Worm (Caenorhabditis elegans) whole organism, young adult: ENCODE measurements around the gene Y53F4B.51.

Experiments used
- B0019.2 ChIP-seq: fragments of 200-800 bp; sonication (Bioruptor generic); conservative IDR thresholded peaks from 2 replicates; pipeline ENCODE4 v1.3.6; 2022; ENCODE audit warnings: missing genetic modification reagents, missing genetic modification characterization, missing compliant biosample characterization
- C06A6.2 ChIP-seq: fragments of 200-800 bp; sonication (Bioruptor generic); conservative IDR thresholded peaks from 2 replicates; pipeline ENCODE4 v1.3.6; 2022; ENCODE audit warnings: missing genetic modification characterization, missing compliant biosample characterization
- D2030.7 ChIP-seq: fragments of 200-800 bp; sonication (Bioruptor generic); IDR thresholded peaks from 2 replicates; pipeline ENCODE4 v1.3.6; 2022; ENCODE audit warnings: missing genetic modification reagents, missing genetic modification characterization, missing compliant biosample characterization
- F22D6.2 ChIP-seq: sonication (generic microtip); optimal IDR thresholded peaks from 2 replicates; lab custom pipeline; 2016; ENCODE audit warnings: mild to moderate bottlenecking, missing genetic modification characterization, missing compliant biosample characterization
- F37B4.10 ChIP-seq: fragments of 200-800 bp; sonication (Bioruptor generic); IDR thresholded peaks from 2 replicates; pipeline ENCODE4 v1.3.6; 2022; ENCODE audit warnings: missing genetic modification characterization, missing compliant biosample characterization
- F55B11.4 ChIP-seq: sonication (generic microtip); optimal IDR thresholded peaks from 2 replicates; lab custom pipeline; 2016; ENCODE audit warnings: missing compliant biosample characterization, missing genetic modification characterization, borderline replicate concordance; ENCODE audit not compliant: insufficient read depth
- Y53G8AR.9 ChIP-seq: fragments of 200-800 bp; sonication (Bioruptor generic); conservative IDR thresholded peaks from 2 replicates; pipeline ENCODE4 v1.3.6; 2022; ENCODE audit warnings: missing genetic modification reagents, missing genetic modification characterization, missing compliant biosample characterization
- ZK185.1 ChIP-seq: sonication (generic microtip); optimal IDR thresholded peaks from 2 replicates; lab custom pipeline; 2016; ENCODE audit warnings: mild to moderate bottlenecking, missing genetic modification characterization, missing compliant biosample characterization; ENCODE audit not compliant: poor library complexity, severe bottlenecking
- aptf-2 ChIP-seq: fragments of 200-800 bp; sonication (Bioruptor generic); conservative IDR thresholded peaks from 2 replicates; pipeline ENCODE4 v1.3.6; 2022; ENCODE audit warnings: missing genetic modification reagents, missing genetic modification characterization, missing compliant biosample characterization
- aptf-3 ChIP-seq: fragments of 200-800 bp; sonication (Bioruptor generic); IDR thresholded peaks from 2 replicates; pipeline ENCODE4 v1.3.6; 2022; ENCODE audit warnings: missing genetic modification characterization, missing compliant biosample characterization
- atf-7 ChIP-seq: sonication (generic microtip); optimal IDR thresholded peaks from 2 replicates; lab custom pipeline; 2017; ENCODE audit warnings: mild to moderate bottlenecking, missing genetic modification characterization, missing compliant biosample characterization
- attf-3 ChIP-seq: fragments of 200-800 bp; sonication (Bioruptor generic); conservative IDR thresholded peaks from 2 replicates; pipeline ENCODE4 v1.3.6; 2022; ENCODE audit warnings: missing genetic modification reagents, missing genetic modification characterization, missing compliant biosample characterization
- attf-6 ChIP-seq: fragments of 200-800 bp; sonication (Bioruptor generic); IDR thresholded peaks from 2 replicates; pipeline ENCODE4 v1.3.6; 2022; ENCODE audit warnings: missing genetic modification reagents, missing genetic modification characterization, missing compliant biosample characterization
- bed-2 ChIP-seq: fragments of 200-800 bp; sonication (Bioruptor generic); IDR thresholded peaks from 2 replicates; pipeline ENCODE4 v1.3.6; 2022; ENCODE audit warnings: missing genetic modification reagents, missing genetic modification characterization, missing compliant biosample characterization
- cebp-1 ChIP-seq, 2 experiments: fragments of 200-800 bp in 1 of 2; sonication (Bioruptor generic) in 1 of 2; sonication (generic microtip) in 1 of 2; IDR thresholded peaks in 1 of 2; optimal IDR thresholded peaks in 1 of 2; 2 replicates each; pipeline versions ENCODE4 v1.3.6 to Lab custom; 2017 to 2022; ENCODE audit warnings: missing compliant biosample characterization in 2 of 2, missing genetic modification characterization in 2 of 2, mild to moderate bottlenecking in 1 of 2, missing genetic modification reagents in 1 of 2, moderate library complexity in 1 of 2
- ceh-58 ChIP-seq: fragments of 200-800 bp; sonication (Bioruptor generic); IDR thresholded peaks from 2 replicates; pipeline ENCODE4 v1.3.6; 2022; ENCODE audit warnings: missing genetic modification characterization, missing compliant biosample characterization
- ceh-79 ChIP-seq: sonication (generic microtip); optimal IDR thresholded peaks from 2 replicates; lab custom pipeline; 2017; ENCODE audit warnings: mild to moderate bottlenecking, missing genetic modification characterization, missing compliant biosample characterization
- dpl-1 ChIP-seq: fragments of 150-350 bp; optimal IDR thresholded peaks from 2 replicates; lab custom pipeline; 2014; ENCODE audit warnings: missing biosample characterization, missing genetic modification reagents, missing genetic modification characterization
- egrh-3 ChIP-seq: fragments of 200-800 bp; sonication (Bioruptor generic); IDR thresholded peaks from 2 replicates; pipeline ENCODE4 v1.3.6; 2022; ENCODE audit warnings: missing genetic modification reagents, missing genetic modification characterization, missing compliant biosample characterization
- ekl-4 ChIP-seq: fragments of 200-800 bp; sonication (Bioruptor generic); IDR thresholded peaks from 2 replicates; pipeline ENCODE4 v1.3.6; 2022; ENCODE audit warnings: missing genetic modification reagents, missing genetic modification characterization, missing compliant biosample characterization
- hrde-1 ChIP-seq: sonication (generic microtip); optimal IDR thresholded peaks from 2 replicates; lab custom pipeline; 2016; ENCODE audit warnings: missing genetic modification characterization, mild to moderate bottlenecking, missing compliant biosample characterization, moderate library complexity, missing genotype, missing genetic modification reagents, borderline replicate concordance
- let-526 ChIP-seq: fragments of 200-800 bp; sonication (Bioruptor generic); IDR thresholded peaks from 2 replicates; pipeline ENCODE4 v1.3.6; 2022; ENCODE audit warnings: missing genetic modification reagents, missing genetic modification characterization, missing compliant biosample characterization
- lin-40 ChIP-seq: sonication (generic microtip); optimal IDR thresholded peaks from 2 replicates; lab custom pipeline; 2016; ENCODE audit warnings: missing genetic modification characterization, mild to moderate bottlenecking, missing compliant biosample characterization, missing genotype, missing genetic modification reagents
- lir-1 ChIP-seq: fragments of 200-800 bp; sonication (Bioruptor generic); conservative IDR thresholded peaks from 2 replicates; pipeline ENCODE4 v1.3.6; 2022; ENCODE audit warnings: missing genetic modification reagents, missing genetic modification characterization, missing compliant biosample characterization
- madf-3 ChIP-seq: fragments of 200-800 bp; sonication (Bioruptor generic); IDR thresholded peaks from 2 replicates; pipeline ENCODE4 v1.3.6; 2022; ENCODE audit warnings: missing genetic modification reagents, missing genetic modification characterization, missing compliant biosample characterization
- mes-4 ChIP-seq: sonication (generic microtip); optimal IDR thresholded peaks from 2 replicates; lab custom pipeline; 2016; ENCODE audit warnings: missing genotype, missing genetic modification characterization, missing compliant biosample characterization
- mxl-1 ChIP-seq: sonication (generic microtip); optimal IDR thresholded peaks from 2 replicates; lab custom pipeline; 2016; ENCODE audit warnings: missing genetic modification characterization, missing compliant biosample characterization
- nhr-120 ChIP-seq: fragments of 200-800 bp; sonication (Bioruptor generic); IDR thresholded peaks from 2 replicates; pipeline ENCODE4 v1.3.6; 2022; ENCODE audit warnings: missing genetic modification characterization, missing compliant biosample characterization
- nhr-90 ChIP-seq: sonication (generic microtip); optimal IDR thresholded peaks from 2 replicates; lab custom pipeline; 2016; ENCODE audit warnings: missing genotype, mild to moderate bottlenecking, missing genetic modification characterization, missing compliant biosample characterization
- pbrm-1 ChIP-seq: fragments of 200-800 bp; sonication (Bioruptor generic); IDR thresholded peaks from 2 replicates; pipeline ENCODE4 v1.3.6; 2022; ENCODE audit warnings: missing genetic modification reagents, missing genetic modification characterization, missing compliant biosample characterization
- pha-4 ChIP-seq: fragments of 150-350 bp; sonication (generic microtip); optimal IDR thresholded peaks from 2 replicates; lab custom pipeline; 2014; ENCODE audit warnings: missing biosample characterization, missing genetic modification reagents, missing genetic modification characterization
- repo-1 ChIP-seq: sonication (generic microtip); optimal IDR thresholded peaks from 2 replicates; lab custom pipeline; 2017; ENCODE audit warnings: mild to moderate bottlenecking, missing genetic modification characterization, missing compliant biosample characterization
- snpc-1.1 ChIP-seq: sonication (generic microtip); optimal IDR thresholded peaks from 2 replicates; lab custom pipeline; 2017; ENCODE audit warnings: missing genetic modification characterization, mild to moderate bottlenecking, missing compliant biosample characterization, antibody characterized with exemption, moderate library complexity, missing genotype, missing genetic modification reagents; ENCODE audit not compliant: insufficient read depth
- snpc-1.3 ChIP-seq: sonication (generic microtip); optimal IDR thresholded peaks from 2 replicates; lab custom pipeline; 2017; ENCODE audit warnings: missing genetic modification characterization, mild to moderate bottlenecking, missing compliant biosample characterization, antibody characterized with exemption, moderate library complexity, missing genotype, missing genetic modification reagents; ENCODE audit not compliant: insufficient read depth
- tlf-1 ChIP-seq: fragments of 200-800 bp; sonication (Bioruptor generic); optimal IDR thresholded peaks from 2 replicates; lab custom pipeline; 2018; ENCODE audit warnings: mild to moderate bottlenecking, missing genetic modification characterization, missing compliant biosample characterization
- xnd-1 ChIP-seq: sonication (generic microtip); optimal IDR thresholded peaks from 2 replicates; lab custom pipeline; 2016; ENCODE audit warnings: missing genotype, missing genetic modification reagents, missing genetic modification characterization, missing compliant biosample characterization
- zfh-2 ChIP-seq: fragments of 200-800 bp; sonication (Bioruptor generic); conservative IDR thresholded peaks from 2 replicates; pipeline ENCODE4 v1.3.6; 2022; ENCODE audit warnings: missing genetic modification reagents, missing genetic modification characterization, missing compliant biosample characterization
- zim-3 ChIP-seq: sonication (generic microtip); optimal IDR thresholded peaks from 2 replicates; lab custom pipeline; 2017; ENCODE audit warnings: mild to moderate bottlenecking, missing genetic modification characterization, moderate library complexity, missing compliant biosample characterization
- ztf-26 ChIP-seq: sonication (generic microtip); optimal IDR thresholded peaks from 2 replicates; lab custom pipeline; 2017; ENCODE audit warnings: missing genetic modification characterization, missing compliant biosample characterization

Y53F4B.51 gene

DNA sequence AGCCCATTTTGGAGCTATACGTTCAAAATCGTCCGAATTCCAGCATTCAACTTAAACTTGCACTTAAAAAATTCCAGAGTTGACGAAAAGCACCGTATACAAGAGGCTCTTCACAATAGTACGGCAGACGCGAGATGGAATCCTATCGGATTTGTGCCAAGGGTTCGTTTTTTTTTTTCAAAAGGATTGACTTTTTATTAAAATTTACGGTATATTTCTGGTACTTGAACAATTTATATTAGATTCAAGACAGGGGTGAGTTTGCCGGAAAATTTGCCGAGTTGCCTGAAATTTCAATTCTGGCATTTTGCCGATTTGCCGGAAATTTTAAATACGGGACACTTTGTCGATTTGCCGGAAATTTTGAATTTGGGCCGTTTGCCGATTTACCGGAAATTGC lies 28.1 kb upstream of the Y53F4B.51 start:
- TF ChIP-seq C06A6.2 (GFP tag; lab: Robert Waterston, UW) = no peak
- TF ChIP-seq F37B4.10 (GFP tag; lab: Robert Waterston, UW) = peak; percentile 65; the same call in 1 of the 2 replicates

DNA sequence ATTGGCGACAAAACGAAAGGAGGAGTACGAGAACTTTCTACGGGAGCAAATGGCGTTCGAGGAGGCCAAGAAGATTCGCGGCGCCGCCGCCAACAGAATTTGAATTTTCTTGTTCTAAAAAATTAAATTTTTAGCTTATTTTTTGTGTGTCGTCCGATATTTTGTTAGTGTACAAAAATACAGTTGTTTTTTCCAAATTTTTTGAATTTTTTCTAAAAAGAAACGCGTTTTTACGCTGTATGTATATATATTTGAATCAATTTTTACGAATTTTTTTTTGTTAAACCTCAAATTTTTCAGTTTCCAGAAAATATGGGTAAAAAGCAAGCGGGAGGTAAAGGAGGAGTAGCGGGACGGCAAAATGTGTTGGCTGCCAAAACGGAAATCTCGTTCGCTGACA lies 24.9 kb upstream of the Y53F4B.51 start, which contains the start of gene trip-4:
trip-4 (plus strand) TSS at position 301 of the 400 bp plus-strand sequence.
- no peak for TF ChIP-seq mxl-1 (tag; lab: Kevin White, UChicago)
- TF ChIP-seq nhr-90 = no peak
- TF ChIP-seq Y53G8AR.9 (GFP tag; lab: Robert Waterston, UW) = no peak
- no peak for TF ChIP-seq F22D6.2
- TF ChIP-seq snpc-1.1 (tag; lab: Kevin White, UChicago) = no peak
- no peak for TF ChIP-seq attf-3 (GFP tag; lab: Robert Waterston, UW)
- TF ChIP-seq D2030.7 (GFP tag; lab: Robert Waterston, UW) = no peak
- TF ChIP-seq attf-6 = no peak
- TF ChIP-seq lir-1 (GFP tag; lab: Robert Waterston, UW) = no peak
- TF ChIP-seq repo-1 = no peak
- no peak for TF ChIP-seq bed-2 (GFP tag; lab: Robert Waterston, UW)
- TF ChIP-seq atf-7 (tag; lab: Kevin White, UChicago) = no peak
- no peak for TF ChIP-seq zim-3 (tag; lab: Kevin White, UChicago)

DNA sequence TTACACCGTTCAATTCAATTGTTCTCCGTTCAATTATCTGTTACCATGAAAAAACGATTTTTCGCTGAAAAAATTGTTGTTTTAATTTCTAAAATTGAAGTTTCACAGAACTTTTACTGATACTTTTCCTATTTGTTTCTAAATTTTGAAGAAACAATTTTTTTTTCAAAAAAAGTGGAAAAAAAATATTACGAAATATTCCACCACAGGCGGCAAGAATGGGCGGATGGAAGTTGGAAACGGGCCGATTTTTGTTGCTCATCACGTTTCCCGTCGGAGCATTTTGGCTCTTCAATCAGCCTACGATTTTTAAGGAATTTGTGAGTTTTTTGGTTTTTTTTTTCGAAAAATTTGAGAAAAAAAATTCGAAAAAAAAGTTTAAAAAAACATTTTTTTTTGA lies 23.5 kb upstream of the Y53F4B.51 start, which contains the start of gene Y53F4B.14:
Y53F4B.14 (plus strand) TSS at position 210 of the 400 bp plus-strand sequence.
- TF ChIP-seq lin-40 (tag; lab: Kevin White, UChicago) (no peak), cebp-1 (GFP tag; IDR thresholded peaks at IDR 0.05; lab: Robert Waterston, UW) (no peak), cebp-1 (tag; optimal IDR thresholded peaks at IDR 0.05; lab: Kevin White, UChicago) (peak; percentile 78)

DNA sequence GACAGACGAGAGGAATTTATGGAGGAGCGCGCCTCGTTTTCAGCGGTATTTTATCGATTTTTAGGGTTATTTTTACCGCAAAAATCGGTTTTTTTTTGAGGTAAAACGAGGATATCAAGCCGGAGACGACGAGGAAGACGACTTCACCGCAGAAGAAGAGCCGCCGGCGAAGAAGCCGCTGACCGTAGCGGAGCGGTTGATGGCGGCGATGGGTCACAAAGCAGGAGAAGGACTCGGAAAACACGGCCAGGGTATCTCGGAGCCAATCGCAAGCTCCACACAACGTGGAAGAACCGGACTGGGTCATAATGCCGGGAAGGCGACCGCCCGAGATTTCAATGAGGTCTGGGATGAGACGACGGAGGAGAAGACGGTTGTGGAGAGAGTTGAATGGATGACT lies 12.1 kb upstream of the Y53F4B.51 start:
- no peak for TF ChIP-seq ztf-26 (tag; lab: Kevin White, UChicago)
- TF ChIP-seq egrh-3 (GFP tag; lab: Robert Waterston, UW) = peak; percentile 62; the same call in 1 of the 2 replicates
- peak; percentile 79 for TF ChIP-seq zfh-2 (GFP tag; lab: Robert Waterston, UW)

DNA sequence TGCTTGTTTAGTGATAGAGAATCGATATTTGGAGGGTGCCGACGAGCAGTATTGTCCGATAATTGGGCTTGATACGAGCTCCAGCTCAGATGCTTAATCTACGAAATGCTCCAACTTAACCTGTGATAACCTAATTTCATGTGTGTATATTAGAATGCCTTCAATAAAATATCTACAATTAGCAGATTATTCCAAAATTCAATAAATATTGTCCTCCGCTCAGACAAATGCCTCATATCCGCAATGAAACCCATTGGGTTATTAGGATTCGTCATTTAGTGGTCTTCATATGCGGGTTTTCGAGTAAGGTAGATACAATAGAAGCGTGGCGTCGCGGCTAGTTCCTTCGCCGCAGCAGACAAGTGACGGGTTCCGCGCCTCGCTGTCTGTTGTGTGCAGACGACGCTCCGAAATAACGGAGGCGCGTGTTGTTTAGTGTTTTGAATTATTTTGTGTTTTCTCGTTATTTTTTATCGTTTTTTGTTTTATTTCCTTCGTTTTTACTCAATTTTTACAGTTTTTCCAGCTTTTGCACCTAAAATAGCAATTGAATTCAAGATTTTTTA lies 11.4 kb upstream of the Y53F4B.51 start, which contains the start of gene cmtr-1:
cmtr-1 (plus strand) TSS at position 516 of the 566 bp plus-strand sequence.
- TF ChIP-seq zfh-2 (GFP tag; lab: Robert Waterston, UW) (peak; percentile 92), aptf-3 (GFP tag; lab: Robert Waterston, UW) (no peak), ekl-4 (GFP tag; lab: Robert Waterston, UW) (peak; percentile 97), snpc-1.3 (tag; lab: Kevin White, UChicago) (peak; percentile 98), aptf-2 (peak; percentile 22; the same call in 1 of the 2 replicates), ceh-79 (no peak), ZK185.1 (tag; lab: Kevin White, UChicago) (peak; percentile 97), cebp-1 (GFP tag; IDR thresholded peaks at IDR 0.05; lab: Robert Waterston, UW) (no peak), cebp-1 (tag; optimal IDR thresholded peaks at IDR 0.05; lab: Kevin White, UChicago) (peak; percentile 89), F55B11.4 (tag; lab: Kevin White, UChicago) (no peak), mes-4 (peak; percentile 72), madf-3 (GFP tag; lab: Robert Waterston, UW) (0 out of 2 replicates have a peak, but pooled peaks have one; percentile 56), B0019.2 (peak; percentile 73), pha-4 (tag; lab: Kevin White, UChicago) (no peak), egrh-3 (GFP tag; lab: Robert Waterston, UW) (peak; percentile 57), xnd-1 (tag; lab: Kevin White, UChicago) (peak; percentile 54), pbrm-1 (peak; percentile 99), ceh-58 (GFP tag; lab: Robert Waterston, UW) (0 out of 2 replicates have a peak, but pooled peaks have one; percentile 2), let-526 (GFP tag; lab: Robert Waterston, UW) (0 out of 2 replicates have a peak, but pooled peaks have one; percentile 76), dpl-1 (GFP tag; lab: Kevin White, UChicago) (peak; percentile 78), nhr-120 (GFP tag; lab: Robert Waterston, UW) (no peak), atf-7 (tag; lab: Kevin White, UChicago) (peak; percentile 93), mxl-1 (tag; lab: Kevin White, UChicago) (no peak), tlf-1 (GFP tag; lab: Kevin White, UChicago) (peak; percentile 95), hrde-1 (tag; lab: Kevin White, UChicago) (peak; percentile 91)
